Fruit fly (Drosophila melanogaster): Measurements from ENCODE around the gene CG31226.

CG31226 gene

dm6 chr3R:18895227-18895626 is 43.6 kb upstream of the CG31226 start (continued):
- TF ChIP-seq CG34422 (GFP tag; IDR thresholded peaks at IDR 0.05) (peak; percentile 37; the same call in 1 of the 3 replicates), Fer3 (tag; optimal IDR thresholded peaks at IDR 0.05) (peak; percentile 51), CG3065 (GFP tag; optimal IDR thresholded peaks at IDR 0.05) (no peak), CG17912 (GFP tag; optimal IDR thresholded peaks at IDR 0.05) (no peak), rib (GFP tag; IDR thresholded peaks at IDR 0.05) (peak; percentile 73), Antp (GFP tag; optimal IDR thresholded peaks at IDR 0.05) (no peak), CG11696 (GFP tag; IDR thresholded peaks at IDR 0.05) (peak; percentile 52; the same call in 1 of the 2 replicates), CG13424 (tag; optimal IDR thresholded peaks at IDR 0.05) (no peak), CG2875 (GFP tag; optimal IDR thresholded peaks at IDR 0.05) (no peak), B-H2 (GFP tag; optimal IDR thresholded peaks at IDR 0.05) (no peak), corto (GFP tag; optimal IDR thresholded peaks at IDR 0.05) (no peak), pnt (GFP tag; optimal IDR thresholded peaks at IDR 0.05) (no peak), gsb-n (tag; optimal IDR thresholded peaks at IDR 0.05) (no peak), pfk (GFP tag; optimal IDR thresholded peaks at IDR 0.05) (no peak), gem (tag; optimal IDR thresholded peaks at IDR 0.05) (peak; percentile 61), CG15479 (GFP tag; optimal IDR thresholded peaks at IDR 0.05) (no peak), CG32532 (GFP tag; IDR thresholded peaks at IDR 0.05) (peak; percentile 78), CG10654 (GFP tag; optimal IDR thresholded peaks at IDR 0.05) (no peak), CG8290 (GFP tag; optimal IDR thresholded peaks at IDR 0.05) (no peak), CG8290 (tag; optimal IDR thresholded peaks at IDR 0.05) (no peak), fd96Cb (tag; optimal IDR thresholded peaks at IDR 0.05) (no peak), Oaz (GFP tag; IDR thresholded peaks at IDR 0.05) (no peak), eyg (GFP tag; optimal IDR thresholded peaks at IDR 0.05) (no peak), tup (GFP tag; optimal IDR thresholded peaks at IDR 0.05) (no peak), CG9215 (GFP tag; IDR thresholded peaks at IDR 0.05) (peak; percentile 74), CG16779 (GFP tag; IDR thresholded peaks at IDR 0.05) (no peak), CG9817 (tag; optimal IDR thresholded peaks at IDR 0.05) (peak; percentile 23), Dbx (GFP tag; IDR thresholded peaks at IDR 0.05) (peak; percentile 61; the same call in 2 of the 3 replicates), Adf1 (GFP tag; IDR thresholded peaks at IDR 0.05) (no peak), Myb (GFP tag; optimal IDR thresholded peaks at IDR 0.05) (no peak), CG5245 (GFP tag; optimal IDR thresholded peaks at IDR 0.05) (no peak), MTF-1 (GFP tag; optimal IDR thresholded peaks at IDR 0.05; ENCODE audit: borderline replicate concordance) (no peak), grn (GFP tag; optimal IDR thresholded peaks at IDR 0.05) (no peak), CG10462 (GFP tag; optimal IDR thresholded peaks at IDR 0.05) (no peak), crp (GFP tag; optimal IDR thresholded peaks at IDR 0.05) (no peak), luna (GFP tag; optimal IDR thresholded peaks at IDR 0.05) (no peak), CG10274 (GFP tag; optimal IDR thresholded peaks at IDR 0.05) (no peak), Ets65A (GFP tag) (no peak), CG6654 (GFP tag; optimal IDR thresholded peaks at IDR 0.05) (no peak), ci (GFP tag; IDR thresholded peaks at IDR 0.05) (no peak), peb (GFP tag; IDR thresholded peaks at IDR 0.05) (no peak), CG1024 (GFP tag; IDR thresholded peaks at IDR 0.05) (no peak), trh (GFP tag; optimal IDR thresholded peaks at IDR 0.05) (no peak), bigmax (GFP tag; optimal IDR thresholded peaks at IDR 0.05) (no peak), schlank (tag; optimal IDR thresholded peaks at IDR 0.05) (no peak), caup (GFP tag; optimal IDR thresholded peaks at IDR 0.05; ENCODE audit: severe bottlenecking) (no peak), kni (GFP tag; optimal IDR thresholded peaks at IDR 0.05) (no peak), Atf-2 (GFP tag; optimal IDR thresholded peaks at IDR 0.05) (no peak), run (tag; optimal IDR thresholded peaks at IDR 0.05) (no peak), tna (GFP tag; IDR thresholded peaks at IDR 0.05; ENCODE audit: partially characterized antibody) (no peak), Mes4 (GFP tag; optimal IDR thresholded peaks at IDR 0.05) (no peak), twi (tag; optimal IDR thresholded peaks at IDR 0.05) (no peak)
